Fruit fly (Drosophila melanogaster) whole organism: ENCODE measurements around the gene CG12607.

Source experiments
- CG8478 ChIP-seq: fragments of >200 bp; optimal IDR thresholded peaks from 2 replicates; lab custom pipeline; 2018; ENCODE audit warnings: inconsistent platforms
- usp ChIP-seq: fragments of >200 bp; optimal IDR thresholded peaks from 2 replicates; lab custom pipeline; 2017; ENCODE audit warnings: missing biosample characterization, missing genetic modification characterization, mixed read lengths

dm6 chr3L:4440153-4440552, 6.2 kb upstream of the CG12607 start:
- TF ChIP-seq usp (GFP tag; lab: Kevin White, UChicago): no peak
- TF ChIP-seq CG8478 (lab: Kevin White, UChicago): no peak
